Worm (Caenorhabditis elegans) whole organism, L2 larva: ENCODE measurements around the gene cyp-33E3.
A peak's percentile ranks its signal among the peaks of the same experiment; 100 is the strongest.

ENCODE experiments used
- C34F6.9 ChIP-seq: fragments of 150-350 bp; optimal IDR thresholded peaks from 2 replicates; lab custom pipeline; 2014; ENCODE audit warnings: missing biosample characterization, missing genetic modification characterization
- ZK546.5 ChIP-seq: sonication (generic microtip); optimal IDR thresholded peaks from 2 replicates; lab custom pipeline; 2017; ENCODE audit warnings: missing biosample characterization, missing genetic modification characterization
- alr-1 ChIP-seq: fragments of 150-350 bp; optimal IDR thresholded peaks from 2 replicates; lab custom pipeline; 2014; ENCODE audit warnings: missing biosample characterization, missing genetic modification characterization
- aly-2 ChIP-seq: fragments of 150-350 bp; optimal IDR thresholded peaks from 2 replicates; lab custom pipeline; 2014; ENCODE audit warnings: missing biosample characterization, missing genetic modification characterization
- ama-1 ChIP-seq: fragments of 150-350 bp; optimal IDR thresholded peaks from 2 replicates; lab custom pipeline; 2018; ENCODE audit warnings: inconsistent platforms
- ceh-82 ChIP-seq: fragments of 150-350 bp; optimal IDR thresholded peaks from 2 replicates; lab custom pipeline; 2014; ENCODE audit warnings: missing biosample characterization, missing genetic modification characterization
- crh-2 ChIP-seq: sonication (generic microtip); optimal IDR thresholded peaks from 2 replicates; lab custom pipeline; 2017; ENCODE audit warnings: missing biosample characterization, missing genetic modification characterization
- dmd-4 ChIP-seq: sonication (generic microtip); optimal IDR thresholded peaks from 2 replicates; lab custom pipeline; 2017; ENCODE audit warnings: missing biosample characterization, missing genetic modification characterization
- egl-27 ChIP-seq: sonication (generic microtip); optimal IDR thresholded peaks from 3 replicates; lab custom pipeline; 2017; ENCODE audit warnings: missing biosample characterization, missing genetic modification reagents, missing genetic modification characterization
- elt-3 ChIP-seq: sonication (generic microtip); optimal IDR thresholded peaks from 2 replicates; lab custom pipeline; 2017; ENCODE audit warnings: missing biosample characterization, missing genetic modification characterization
- fos-1 ChIP-seq: fragments of 150-350 bp; optimal IDR thresholded peaks from 2 replicates; lab custom pipeline; 2014; ENCODE audit warnings: missing biosample characterization, missing genetic modification characterization
- lin-13 ChIP-seq: fragments of 150-350 bp; optimal IDR thresholded peaks from 2 replicates; lab custom pipeline; 2014; ENCODE audit warnings: missing biosample characterization, missing genetic modification reagents, missing genetic modification characterization
- lin-39 ChIP-seq: fragments of 150-350 bp; optimal IDR thresholded peaks from 2 replicates; lab custom pipeline; 2014; ENCODE audit warnings: missing biosample characterization, missing genetic modification reagents, missing genetic modification characterization
- lsy-2 ChIP-seq, 2 experiments: fragments of 150-350 bp in 1 of 2; sonication (generic microtip) in 1 of 2; optimal IDR thresholded peaks; 2 replicates each; lab custom pipeline; 2014 to 2017; ENCODE audit warnings: missing biosample characterization in 2 of 2, missing genetic modification characterization in 2 of 2
- mbf-1 ChIP-seq: sonication (generic microtip); optimal IDR thresholded peaks from 2 replicates; lab custom pipeline; 2017; ENCODE audit warnings: missing biosample characterization, missing genetic modification characterization
- mdl-1 ChIP-seq, 2 experiments: fragments of 150-350 bp in 1 of 2; sonication (generic microtip) in 1 of 2; optimal IDR thresholded peaks; 2 replicates each; lab custom pipeline; 2017; ENCODE audit warnings: missing biosample characterization in 2 of 2, missing genetic modification characterization in 2 of 2
- nhr-10 ChIP-seq: sonication (generic microtip); optimal IDR thresholded peaks from 2 replicates; lab custom pipeline; 2017; ENCODE audit warnings: missing biosample characterization, missing genetic modification characterization
- nhr-11 ChIP-seq: fragments of 150-350 bp; optimal IDR thresholded peaks from 2 replicates; lab custom pipeline; 2014; ENCODE audit warnings: missing biosample characterization, missing genetic modification characterization
- nhr-129 ChIP-seq: fragments of 150-350 bp; optimal IDR thresholded peaks from 2 replicates; lab custom pipeline; 2014; ENCODE audit warnings: missing biosample characterization, missing genetic modification characterization
- nhr-21 ChIP-seq: fragments of 150-350 bp; optimal IDR thresholded peaks from 2 replicates; lab custom pipeline; 2014; ENCODE audit warnings: missing biosample characterization, missing genetic modification characterization
- nhr-23 ChIP-seq: fragments of 150-350 bp; optimal IDR thresholded peaks from 2 replicates; lab custom pipeline; 2014; ENCODE audit warnings: missing biosample characterization, missing genetic modification reagents, missing genetic modification characterization
- nhr-237 ChIP-seq: fragments of 150-350 bp; optimal IDR thresholded peaks from 2 replicates; lab custom pipeline; 2014; ENCODE audit warnings: missing biosample characterization, missing genetic modification characterization
- nhr-6 ChIP-seq: fragments of 150-350 bp; optimal IDR thresholded peaks from 2 replicates; lab custom pipeline; 2014; ENCODE audit warnings: missing biosample characterization, missing genetic modification characterization
- nhr-77 ChIP-seq: fragments of 150-350 bp; optimal IDR thresholded peaks from 2 replicates; lab custom pipeline; 2014; ENCODE audit warnings: missing biosample characterization, missing genetic modification characterization
- peb-1 ChIP-seq: fragments of 150-350 bp; optimal IDR thresholded peaks from 2 replicates; lab custom pipeline; 2014; ENCODE audit warnings: missing biosample characterization, missing genetic modification characterization
- skn-1 ChIP-seq: sonication (generic microtip); optimal IDR thresholded peaks from 2 replicates; lab custom pipeline; 2017; ENCODE audit warnings: missing biosample characterization, missing genetic modification characterization
- sma-3 ChIP-seq: sonication (generic microtip); optimal IDR thresholded peaks from 2 replicates; lab custom pipeline; 2016; ENCODE audit warnings: missing genetic modification reagents, missing genetic modification characterization, missing compliant biosample characterization
- sma-9 ChIP-seq, 2 experiments: fragments of 150-350 bp in 1 of 2; sonication (generic microtip) in 1 of 2; optimal IDR thresholded peaks; 2 replicates each; lab custom pipeline; 2014 to 2016; ENCODE audit warnings: missing genetic modification characterization in 2 of 2, mild to moderate bottlenecking in 1 of 2, missing biosample characterization in 1 of 2, missing compliant biosample characterization in 1 of 2, missing genetic modification reagents in 1 of 2, moderate library complexity in 1 of 2
- unc-39 ChIP-seq: fragments of 150-350 bp; optimal IDR thresholded peaks from 2 replicates; lab custom pipeline; 2014; ENCODE audit warnings: missing biosample characterization, missing genetic modification characterization
- unc-55 ChIP-seq: fragments of 150-350 bp; sonication (generic microtip); optimal IDR thresholded peaks from 3 replicates; lab custom pipeline; 2014; ENCODE audit warnings: missing biosample characterization, missing genetic modification reagents, missing genetic modification characterization
- unc-62 ChIP-seq: fragments of 150-350 bp; optimal IDR thresholded peaks from 2 replicates; lab custom pipeline; 2014; ENCODE audit warnings: missing biosample characterization, missing genetic modification reagents, missing genetic modification characterization
- zag-1 ChIP-seq: fragments of 150-350 bp; optimal IDR thresholded peaks from 2 replicates; lab custom pipeline; 2014; ENCODE audit warnings: missing biosample characterization, missing genetic modification characterization
- ztf-1 ChIP-seq: fragments of 200-800 bp; sonication (Bioruptor generic); conservative IDR thresholded peaks from 2 replicates; pipeline ENCODE4 v1.3.6; 2022; ENCODE audit warnings: missing genetic modification characterization, missing compliant biosample characterization
- ztf-11 ChIP-seq: sonication (generic microtip); optimal IDR thresholded peaks from 2 replicates; lab custom pipeline; 2017; ENCODE audit warnings: missing biosample characterization, missing genetic modification characterization
- ztf-4 ChIP-seq: fragments of 150-350 bp; optimal IDR thresholded peaks from 2 replicates; lab custom pipeline; 2014; ENCODE audit warnings: missing biosample characterization, missing genetic modification characterization

cyp-33E3 gene

ce11 chrIV:8614680-8615079 is at the start of gene cyp-33E3:
cyp-33E3 (plus strand) TSS chrIV:8614995.
- TF ChIP-seq fos-1 (tag; lab: Kevin White, UChicago), result peak; percentile 40
- TF ChIP-seq lin-13 (GFP tag; lab: Kevin White, UChicago), result no peak

ce11 chrIV:8570253-8570652 is 44.5 kb upstream of the cyp-33E3 start, which contains the start of gene Y59H11AM.4:
Y59H11AM.4 (minus strand) TSS chrIV:8570353.
- TF ChIP-seq C34F6.9 (tag; lab: Kevin White, UChicago) (no peak), unc-39 (tag; lab: Kevin White, UChicago) (no peak), zag-1 (no peak), lin-39 (tag; lab: Kevin White, UChicago) (no peak), mbf-1 (no peak), nhr-77 (tag; lab: Kevin White, UChicago) (no peak), ZK546.5 (tag; lab: Kevin White, UChicago) (no peak), crh-2 (tag; lab: Kevin White, UChicago) (no peak), ztf-4 (no peak), skn-1 (tag; lab: Kevin White, UChicago) (no peak), ama-1 (no peak), nhr-10 (tag; lab: Kevin White, UChicago) (no peak), sma-3 (GFP tag; lab: Kevin White, UChicago) (no peak), aly-2 (tag; lab: Kevin White, UChicago) (no peak), elt-3 (no peak)

DNA sequence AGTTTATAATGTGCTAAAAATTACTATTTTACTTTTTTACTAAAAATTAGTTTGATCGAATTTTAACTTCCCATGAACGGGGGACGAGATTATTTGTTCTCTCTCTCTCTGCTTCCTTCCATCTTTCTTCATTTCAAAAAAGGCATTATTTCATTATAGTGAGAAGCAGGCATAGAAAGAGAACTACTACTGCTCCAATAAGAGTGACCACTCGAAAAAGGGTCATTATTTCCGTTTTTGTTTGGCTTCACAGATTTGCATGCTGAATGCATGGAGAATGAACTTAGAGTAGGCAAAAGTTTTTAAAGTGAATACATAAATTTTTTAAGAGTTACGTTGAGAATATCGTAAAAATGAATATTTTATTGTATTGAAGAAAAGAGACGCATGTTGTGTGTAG is 44.1 kb upstream of the cyp-33E3 start:
- TF ChIP-seq unc-55 (GFP tag; lab: Kevin White, UChicago), result no peak
- no peak for TF ChIP-seq unc-39 (tag; lab: Kevin White, UChicago)
- no peak for TF ChIP-seq sma-9 (GFP tag; optimal IDR thresholded peaks at IDR 0.05; lab: Kevin White, UChicago)
- no peak for TF ChIP-seq sma-9 (tag; optimal IDR thresholded peaks at IDR 0.05; lab: Kevin White, UChicago)
- TF ChIP-seq mbf-1, result no peak
- no peak for TF ChIP-seq mdl-1 (tag; optimal IDR thresholded peaks at IDR 0.05; lab: Kevin White, UChicago)
- TF ChIP-seq nhr-129, result no peak
- TF ChIP-seq crh-2 (tag; lab: Kevin White, UChicago), result no peak
- TF ChIP-seq nhr-21, result no peak
- no peak for TF ChIP-seq alr-1 (tag; lab: Kevin White, UChicago)
- TF ChIP-seq ztf-11 (tag; lab: Kevin White, UChicago), result no peak
- no peak for TF ChIP-seq ztf-1 (GFP tag; lab: Robert Waterston, UW)
- no peak for TF ChIP-seq egl-27 (tag; lab: Kevin White, UChicago)
- no peak for TF ChIP-seq dmd-4 (tag; lab: Kevin White, UChicago)
- TF ChIP-seq nhr-11 (tag; lab: Kevin White, UChicago), result no peak
- TF ChIP-seq lsy-2 (tag; optimal IDR thresholded peaks at IDR 0.05; lab: Kevin White, UChicago), result no peak
- TF ChIP-seq nhr-6 (tag; lab: Kevin White, UChicago), result no peak
- TF ChIP-seq ceh-82 (tag; lab: Kevin White, UChicago), result no peak

ce11 chrIV:8571138-8571537 is 43.7 kb upstream of the cyp-33E3 start, which contains the start of gene Y59H11AM.1:
Y59H11AM.1 (plus strand) TSS chrIV:8571438.
- TF ChIP-seq lin-39 (tag; lab: Kevin White, UChicago), result no peak
- TF ChIP-seq unc-62 (GFP tag; lab: Kevin White, UChicago), result no peak
- no peak for TF ChIP-seq nhr-237 (tag; lab: Kevin White, UChicago)
- TF ChIP-seq nhr-129, result no peak
- TF ChIP-seq nhr-23 (tag; lab: Kevin White, UChicago), result no peak
- no peak for TF ChIP-seq ztf-4
- no peak for TF ChIP-seq lsy-2 (tag; optimal IDR thresholded peaks at IDR 0.05; lab: Kevin White, UChicago)
- TF ChIP-seq nhr-21, result no peak
- no peak for TF ChIP-seq ceh-82 (tag; lab: Kevin White, UChicago)
- TF ChIP-seq aly-2 (tag; lab: Kevin White, UChicago), result no peak
- no peak for TF ChIP-seq elt-3
- TF ChIP-seq peb-1, result no peak
- TF ChIP-seq alr-1 (tag; lab: Kevin White, UChicago), result no peak
- no peak for TF ChIP-seq C34F6.9 (tag; lab: Kevin White, UChicago)
- TF ChIP-seq mbf-1, result no peak
- TF ChIP-seq sma-9 (GFP tag; optimal IDR thresholded peaks at IDR 0.05; lab: Kevin White, UChicago), result no peak
- TF ChIP-seq sma-9 (tag; optimal IDR thresholded peaks at IDR 0.05; lab: Kevin White, UChicago), result no peak
- TF ChIP-seq fos-1 (tag; lab: Kevin White, UChicago), result no peak
- TF ChIP-seq, all 48 proteins: peak for 0
